Worm (Caenorhabditis elegans) whole organism, L1 larva: ENCODE data around the gene C56C10.7.
"Not testable (repeated sequence)": the region's sequence is repeated elsewhere in the genome, so short reads cannot be mapped to it uniquely, and the experiment has no call there.

Experiments used
- ama-1 ChIP-seq: fragments of 150-350 bp; optimal IDR thresholded peaks from 2 replicates; lab custom pipeline; 2014
- ceh-63 ChIP-seq: fragments of 200-800 bp; sonication (Bioruptor generic); optimal IDR thresholded peaks from 2 replicates; lab custom pipeline; 2018; ENCODE audit warnings: mild to moderate bottlenecking, missing genetic modification characterization, missing compliant biosample characterization
- fkh-10 ChIP-seq: sonication (generic microtip); optimal IDR thresholded peaks from 2 replicates; lab custom pipeline; 2017; ENCODE audit warnings: missing biosample characterization, missing genetic modification reagents, missing genetic modification characterization
- hpl-2 ChIP-seq: fragments of 150-350 bp; optimal IDR thresholded peaks from 2 replicates; lab custom pipeline; 2014; ENCODE audit warnings: missing biosample characterization, missing genetic modification reagents, missing genetic modification characterization
- mep-1 ChIP-seq: fragments of 150-350 bp; optimal IDR thresholded peaks from 2 replicates; lab custom pipeline; 2014; ENCODE audit warnings: missing biosample characterization, missing genetic modification characterization
- nhr-76 ChIP-seq: sonication (generic microtip); optimal IDR thresholded peaks from 2 replicates; lab custom pipeline; 2017; ENCODE audit warnings: missing biosample characterization, missing genetic modification characterization
- snpc-4 ChIP-seq: fragments of 150-350 bp; optimal IDR thresholded peaks from 2 replicates; lab custom pipeline; 2014; ENCODE audit warnings: missing biosample characterization, missing genetic modification characterization
- sptf-1 ChIP-seq: fragments of 150-350 bp; optimal IDR thresholded peaks from 2 replicates; lab custom pipeline; 2014; ENCODE audit warnings: missing biosample characterization, missing genetic modification characterization
- unc-62 ChIP-seq: fragments of 150-350 bp; optimal IDR thresholded peaks from 2 replicates; lab custom pipeline; 2014; ENCODE audit warnings: missing biosample characterization, missing genetic modification reagents, missing genetic modification characterization

DNA sequence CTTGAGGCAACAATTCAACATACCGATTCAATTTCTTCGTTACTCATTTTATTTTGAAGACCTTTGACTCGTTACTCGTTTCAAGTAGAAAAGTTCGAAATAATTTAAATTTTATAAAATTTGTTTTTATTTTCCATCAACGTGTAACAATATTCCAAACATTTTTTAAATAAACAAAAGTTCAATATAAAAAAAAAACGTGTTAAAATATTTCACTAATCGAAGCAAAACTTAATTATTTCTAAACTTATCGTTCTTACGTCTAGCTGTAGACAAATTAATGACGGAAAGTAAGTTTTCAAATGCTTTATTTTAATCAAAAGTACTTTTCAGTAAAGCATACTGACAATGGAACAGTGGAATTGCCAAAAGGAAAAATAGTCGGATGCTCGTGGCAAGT, 39.8 kb upstream of the C56C10.7 start, which contains the start of the genes F54H5.5 and F54H5.2:
- TF ChIP-seq mep-1 (tag; lab: Kevin White, UChicago); ceh-63 (GFP tag; lab: Kevin White, UChicago); unc-62 (GFP tag; lab: Kevin White, UChicago); snpc-4; ama-1 (lab: Kevin White, UChicago); nhr-76 (tag; lab: Kevin White, UChicago); sptf-1 (tag; lab: Kevin White, UChicago); fkh-10; hpl-2 (GFP tag; lab: Kevin White, UChicago): not testable (repeated sequence)
